Worm (Caenorhabditis elegans): Measurements from ENCODE around the gene rpl-15.

The rpl-15 gene

DNA sequence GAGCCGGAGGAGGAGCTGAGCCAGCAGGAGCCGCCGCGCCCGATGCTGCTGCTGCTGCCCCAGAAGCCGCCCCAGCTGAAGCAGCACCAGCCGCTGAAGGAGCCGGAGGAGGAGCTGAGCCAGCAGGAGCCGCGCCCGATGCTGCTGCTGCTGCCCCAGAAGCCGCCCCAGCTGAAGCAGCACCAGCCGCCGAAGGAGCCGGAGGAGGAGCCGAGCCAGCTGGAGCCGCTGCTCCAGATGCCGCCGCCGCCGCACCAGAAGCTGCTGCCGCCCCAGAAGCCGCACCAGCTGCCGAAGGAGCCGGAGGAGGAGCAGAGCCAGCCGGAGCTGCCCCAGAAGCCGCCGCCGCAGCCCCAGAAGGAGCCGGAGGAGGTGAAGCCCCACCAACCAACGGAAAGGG, 48.9 kb downstream of the rpl-15 start:
- TF ChIP-seq sea-2 (GFP tag; optimal IDR thresholded peaks at IDR 0.05): no peak
- no peak for TF ChIP-seq aly-2 (tag; optimal IDR thresholded peaks at IDR 0.05)
- no peak for TF ChIP-seq lsy-12 (tag; optimal IDR thresholded peaks at IDR 0.05)
- TF ChIP-seq snpc-4 (tag; optimal IDR thresholded peaks at IDR 0.05): no peak
- no peak for TF ChIP-seq elt-1 (tag; optimal IDR thresholded peaks at IDR 0.05)
- no peak for TF ChIP-seq pha-4 (tag; optimal IDR thresholded peaks at IDR 0.05)
- TF ChIP-seq nhr-12 (tag; optimal IDR thresholded peaks at IDR 0.05): no peak
- no peak for TF ChIP-seq hmg-11 (tag; optimal IDR thresholded peaks at IDR 0.05)
- TF ChIP-seq nhr-23 (tag; optimal IDR thresholded peaks at IDR 0.05): no peak
- TF ChIP-seq pqm-1 (tag; optimal IDR thresholded peaks at IDR 0.05): no peak
- TF ChIP-seq nfya-1 (tag; optimal IDR thresholded peaks at IDR 0.05; ENCODE audit: insufficient read depth): no peak
- no peak for TF ChIP-seq ceh-82 (tag; optimal IDR thresholded peaks at IDR 0.05)
- TF ChIP-seq nhr-76 (tag; optimal IDR thresholded peaks at IDR 0.05): no peak
- TF ChIP-seq zag-1 (tag; optimal IDR thresholded peaks at IDR 0.05): no peak
- TF ChIP-seq unc-62 (GFP tag; optimal IDR thresholded peaks at IDR 0.05): no peak
- TF ChIP-seq egl-27 (tag; optimal IDR thresholded peaks at IDR 0.05): no peak
- TF ChIP-seq fkh-2 (tag; optimal IDR thresholded peaks at IDR 0.05): no peak
- no peak for TF ChIP-seq ceh-16 (tag; optimal IDR thresholded peaks at IDR 0.05)
- no peak for TF ChIP-seq ceh-9 (tag; optimal IDR thresholded peaks at IDR 0.05)
- no peak for TF ChIP-seq tbx-2 (tag; optimal IDR thresholded peaks at IDR 0.05)

DNA sequence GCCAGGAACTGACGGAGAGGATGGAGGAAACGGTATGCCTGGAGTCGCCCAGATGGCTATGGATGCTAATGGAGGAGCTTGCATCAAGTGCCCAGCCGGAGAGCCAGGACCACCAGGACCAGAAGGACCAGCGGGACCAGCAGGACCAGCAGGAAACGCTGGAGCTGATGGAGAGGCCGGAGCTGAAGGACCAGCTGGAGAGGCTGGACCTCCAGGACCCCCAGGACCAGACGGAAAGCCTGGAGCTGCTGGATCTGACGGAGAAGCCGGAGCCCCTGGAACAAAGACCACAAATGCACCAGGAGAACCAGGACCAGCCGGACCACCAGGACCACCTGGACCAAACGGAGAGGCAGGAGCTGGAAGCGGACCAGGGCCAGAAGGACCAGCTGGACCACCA, 49.6 kb downstream of the rpl-15 start:
- TF ChIP-seq ztf-11 (tag; optimal IDR thresholded peaks at IDR 0.05): no peak
- no peak for TF ChIP-seq nhr-23 (tag; optimal IDR thresholded peaks at IDR 0.05)
- TF ChIP-seq jun-1 (tag; optimal IDR thresholded peaks at IDR 0.05): no peak
- TF ChIP-seq nhr-237 (tag; optimal IDR thresholded peaks at IDR 0.05): no peak
- no peak for TF ChIP-seq lsy-12 (tag; optimal IDR thresholded peaks at IDR 0.05)
- TF ChIP-seq daf-12 (tag; optimal IDR thresholded peaks at IDR 0.05): no peak
- TF ChIP-seq nhr-67 (tag; optimal IDR thresholded peaks at IDR 0.05): no peak
- no peak for TF ChIP-seq mdl-1 (tag; optimal IDR thresholded peaks at IDR 0.05)
- no peak for TF ChIP-seq mml-1 (tag; optimal IDR thresholded peaks at IDR 0.05)
- no peak for TF ChIP-seq fkh-10 (GFP tag; optimal IDR thresholded peaks at IDR 0.05)
- TF ChIP-seq unc-39 (tag; optimal IDR thresholded peaks at IDR 0.05): no peak
- TF ChIP-seq nhr-76 (tag; optimal IDR thresholded peaks at IDR 0.05): no peak
- no peak for TF ChIP-seq zag-1 (tag; optimal IDR thresholded peaks at IDR 0.05)
- no peak for TF ChIP-seq fkh-2 (tag; optimal IDR thresholded peaks at IDR 0.05)

DNA sequence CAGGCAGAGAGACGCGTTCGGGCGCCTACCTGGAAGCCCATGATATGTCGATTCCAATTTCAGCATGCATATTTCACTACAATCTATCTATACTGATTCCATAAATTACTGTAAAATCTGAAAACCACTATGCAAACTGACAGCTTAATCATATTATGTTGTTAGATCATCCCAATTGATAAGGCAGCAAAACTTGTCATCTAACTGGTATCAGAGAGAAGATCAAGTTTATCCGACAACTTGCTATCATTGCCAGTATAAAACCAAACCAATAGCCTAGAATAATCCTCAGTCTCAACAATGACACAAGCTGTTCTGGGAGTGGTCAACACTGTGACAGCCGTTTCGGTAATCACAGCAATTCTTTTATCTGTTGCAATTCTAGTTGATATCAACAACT, 50.2 kb downstream of the rpl-15 start, which contains the start of gene col-102:
Gene col-102, plus strand, starts transcription at position 301 of the 400 bp plus-strand sequence.
- TF ChIP-seq lin-15B (tag; optimal IDR thresholded peaks at IDR 0.05) (no peak), daf-12 (tag; optimal IDR thresholded peaks at IDR 0.05) (no peak), pqm-1 (tag; optimal IDR thresholded peaks at IDR 0.05) (no peak), nhr-67 (tag; optimal IDR thresholded peaks at IDR 0.05) (no peak), snpc-4 (tag; optimal IDR thresholded peaks at IDR 0.05) (no peak)

DNA sequence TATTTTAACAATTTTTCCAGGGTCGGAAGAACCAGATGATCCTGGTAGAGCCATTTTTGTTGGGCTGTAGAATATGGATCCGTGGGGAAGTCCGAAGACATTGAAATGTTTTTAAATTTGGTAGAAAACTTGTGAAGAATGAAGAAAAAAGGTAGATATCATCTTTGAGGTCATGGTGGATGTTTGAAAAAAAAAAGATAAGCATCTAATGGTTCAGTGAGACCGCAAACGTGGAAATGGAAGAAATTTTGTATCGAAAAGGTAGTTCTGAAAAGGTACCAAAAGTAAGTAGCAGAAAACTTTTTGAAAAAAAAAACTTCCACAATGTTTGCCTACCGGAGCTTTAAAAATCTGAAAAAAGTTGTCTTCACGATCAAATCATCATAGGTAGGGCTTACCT, 50.8 kb downstream of the rpl-15 start, which contains the start of gene prmt-4:
Gene prmt-4, minus strand, starts transcription at position 101 of the 400 bp plus-strand sequence.
- TF ChIP-seq zag-1 (tag; optimal IDR thresholded peaks at IDR 0.05) (no peak), nfya-1 (tag; optimal IDR thresholded peaks at IDR 0.05; ENCODE audit: insufficient read depth) (no peak), hmg-11 (tag; optimal IDR thresholded peaks at IDR 0.05) (no peak), R02D3.7 (tag; optimal IDR thresholded peaks at IDR 0.05) (no peak), lin-15B (tag; optimal IDR thresholded peaks at IDR 0.05) (no peak), mml-1 (tag; optimal IDR thresholded peaks at IDR 0.05) (no peak), nhr-43 (tag; optimal IDR thresholded peaks at IDR 0.05; ENCODE audit: poor library complexity, severe bottlenecking) (no peak), ztf-4 (tag; optimal IDR thresholded peaks at IDR 0.05) (no peak), unc-62 (GFP tag; optimal IDR thresholded peaks at IDR 0.05) (no peak), pqm-1 (tag; optimal IDR thresholded peaks at IDR 0.05) (no peak), eor-1 (tag; optimal IDR thresholded peaks at IDR 0.05) (no peak), unc-39 (tag; optimal IDR thresholded peaks at IDR 0.05) (no peak), daf-12 (tag; optimal IDR thresholded peaks at IDR 0.05) (no peak)
